Fruit fly (Drosophila melanogaster) whole organism, embryonic: Measurements from ENCODE around the gene CG43886.
A peak's percentile ranks its signal among the peaks of the same experiment; 100 is the strongest.

Experiments used
- Asciz ChIP-seq: fragments of 200-800 bp; sonication (Bioruptor generic); optimal IDR thresholded peaks from 2 replicates; lab custom pipeline; 2017; ENCODE audit warnings: missing biosample characterization, mild to moderate bottlenecking, missing genetic modification characterization, missing genetic modification reagents
- C15 ChIP-seq: fragments of 200-800 bp; sonication (Bioruptor generic); IDR thresholded peaks from 3 replicates; pipeline ENCODE4 v1.3.6; 2022; ENCODE audit warnings: missing biosample characterization, missing genetic modification characterization
- CG11695 ChIP-seq: fragments of 200-800 bp; sonication (Bioruptor generic); IDR thresholded peaks from 3 replicates; pipeline ENCODE4 v1.3.6; 2022; ENCODE audit warnings: missing biosample characterization, missing genetic modification characterization
- CG13287 ChIP-seq: fragments of 200-800 bp; sonication (Bioruptor generic); IDR thresholded peaks from 2 replicates; pipeline ENCODE4 v1.3.6; 2022; ENCODE audit warnings: missing biosample characterization, missing genetic modification characterization; ENCODE audit not compliant: partially characterized antibody
- CG15011 ChIP-seq: fragments of 200-800 bp; sonication (Bioruptor generic); optimal IDR thresholded peaks from 3 replicates; lab custom pipeline; 2018; ENCODE audit warnings: missing biosample characterization, mild to moderate bottlenecking, missing genetic modification characterization
- CG1602 ChIP-seq: fragments of 200-800 bp; sonication (Bioruptor generic); optimal IDR thresholded peaks from 3 replicates; lab custom pipeline; 2016; ENCODE audit warnings: missing biosample characterization, missing genetic modification characterization
- CG16863 ChIP-seq: fragments of 200-800 bp; sonication (Bioruptor generic); optimal IDR thresholded peaks from 3 replicates; lab custom pipeline; 2016; ENCODE audit warnings: missing biosample characterization, missing genetic modification characterization
- CG17829 ChIP-seq: fragments of 200-800 bp; optimal IDR thresholded peaks from 2 replicates; lab custom pipeline; 2019; ENCODE audit warnings: missing biosample characterization, mild to moderate bottlenecking, missing genetic modification characterization, moderate library complexity
- CG17912 ChIP-seq: fragments of 200-800 bp; sonication (Bioruptor generic); optimal IDR thresholded peaks from 2 replicates; lab custom pipeline; 2018; ENCODE audit warnings: missing biosample characterization, mild to moderate bottlenecking, missing genetic modification characterization
- CG18476 ChIP-seq: fragments of 200-800 bp; sonication (Bioruptor generic); optimal IDR thresholded peaks from 2 replicates; lab custom pipeline; 2016; ENCODE audit warnings: missing biosample characterization, mild to moderate bottlenecking, missing genetic modification characterization
- CG2120 ChIP-seq: fragments of 200-800 bp; sonication (Bioruptor generic); optimal IDR thresholded peaks from 3 replicates; lab custom pipeline; 2016; ENCODE audit warnings: missing biosample characterization, missing genetic modification characterization
- CG34376 ChIP-seq: fragments of 200-800 bp; sonication (Bioruptor generic); optimal IDR thresholded peaks from 2 replicates; lab custom pipeline; 2018; ENCODE audit warnings: missing biosample characterization, mild to moderate bottlenecking, missing genetic modification characterization
- CG5180 ChIP-seq: fragments of 200-800 bp; sonication (Bioruptor generic); optimal IDR thresholded peaks from 3 replicates; lab custom pipeline; 2017; ENCODE audit warnings: missing biosample characterization, missing genetic modification characterization, mild to moderate bottlenecking, moderate library complexity, missing genetic modification reagents
- CG8290 ChIP-seq, 3 experiments: fragments of 200-800 bp; sonication (Bioruptor generic); optimal IDR thresholded peaks; 2 replicates each; lab custom pipeline; 2016 to 2019; ENCODE audit warnings: missing biosample characterization in 3 of 3, missing genetic modification characterization in 3 of 3, mild to moderate bottlenecking in 2 of 3, moderate library complexity in 1 of 3
- CG8765 ChIP-seq: fragments of 200-800 bp; sonication (Bioruptor generic); IDR thresholded peaks from 2 replicates; pipeline ENCODE4 v1.3.6; 2022; ENCODE audit warnings: missing biosample characterization, missing genetic modification characterization
- CG9876 ChIP-seq: fragments of 200-800 bp; sonication (Bioruptor generic); optimal IDR thresholded peaks from 2 replicates; lab custom pipeline; 2016; ENCODE audit warnings: missing biosample characterization, missing genetic modification characterization
- Chrac-16 ChIP-seq: fragments of 200-800 bp; sonication (Bioruptor generic); optimal IDR thresholded peaks from 3 replicates; lab custom pipeline; 2016; ENCODE audit warnings: missing biosample characterization, missing genetic modification characterization
- D19B ChIP-seq: fragments of 200-800 bp; sonication (Bioruptor generic); optimal IDR thresholded peaks from 2 replicates; lab custom pipeline; 2017; ENCODE audit warnings: missing biosample characterization, mild to moderate bottlenecking, missing genetic modification characterization
- Dbx ChIP-seq: fragments of 200-800 bp; sonication (Bioruptor generic); IDR thresholded peaks from 3 replicates; pipeline ENCODE4 v1.3.6; 2022; ENCODE audit warnings: missing biosample characterization, missing genetic modification characterization
- Dll ChIP-seq: fragments of 200-800 bp; sonication (Bioruptor generic); IDR thresholded peaks from 4 replicates; pipeline ENCODE4 v1.3.6; 2022; ENCODE audit warnings: missing biosample characterization, missing genetic modification characterization; ENCODE audit not compliant: partially characterized antibody
- Doc3 ChIP-seq: fragments of 200-800 bp; sonication (Bioruptor generic); IDR thresholded peaks from 3 replicates; pipeline ENCODE4 v1.3.6; 2022; ENCODE audit warnings: missing biosample characterization, missing genetic modification characterization; ENCODE audit not compliant: partially characterized antibody
- E2f1 ChIP-seq: fragments of 200-800 bp; sonication (Bioruptor generic); IDR thresholded peaks from 2 replicates; pipeline ENCODE4 v1.3.6; 2022; ENCODE audit warnings: missing biosample characterization, missing genetic modification characterization
- Gsc ChIP-seq: fragments of 200-800 bp; sonication (Bioruptor generic); IDR thresholded peaks from 2 replicates; pipeline ENCODE4 v1.3.6; 2022; ENCODE audit warnings: missing biosample characterization, missing genetic modification characterization
- Lhr ChIP-seq: fragments of 200-800 bp; sonication (Bioruptor generic); optimal IDR thresholded peaks from 3 replicates; lab custom pipeline; 2017; ENCODE audit warnings: mild to moderate bottlenecking, missing biosample characterization, missing genetic modification reagents, missing genetic modification characterization
- Ssrp ChIP-seq: fragments of 200-800 bp; sonication (Bioruptor generic); optimal IDR thresholded peaks from 2 replicates; lab custom pipeline; 2018; ENCODE audit warnings: missing biosample characterization, mild to moderate bottlenecking, missing genetic modification characterization, moderate library complexity
- Taf1 ChIP-seq: fragments of 200-800 bp; sonication (Bioruptor generic); IDR thresholded peaks from 2 replicates; pipeline ENCODE4 v1.3.6; 2022; ENCODE audit warnings: missing biosample characterization, missing genetic modification characterization
- Usf ChIP-seq: fragments of 200-800 bp; sonication (Bioruptor generic); optimal IDR thresholded peaks from 2 replicates; lab custom pipeline; 2017; ENCODE audit warnings: missing genotype, missing biosample characterization, missing genetic modification characterization
- ap ChIP-seq: fragments of 200-800 bp; sonication (Bioruptor generic); IDR thresholded peaks from 2 replicates; pipeline ENCODE4 v1.3.6; 2022; ENCODE audit warnings: missing biosample characterization, missing genetic modification characterization
- ash1 ChIP-seq: fragments of 200-800 bp; sonication (Bioruptor generic); optimal IDR thresholded peaks from 2 replicates; lab custom pipeline; 2018; ENCODE audit warnings: missing biosample characterization, mild to moderate bottlenecking, missing genetic modification characterization
- chif ChIP-seq, 2 experiments: fragments of 200-800 bp; sonication (Bioruptor generic); optimal IDR thresholded peaks; 3 replicates each; lab custom pipeline; 2016; ENCODE audit warnings: missing biosample characterization in 2 of 2, missing genetic modification characterization in 2 of 2
- crol ChIP-seq: fragments of 200-800 bp; sonication (Bioruptor generic); IDR thresholded peaks from 2 replicates; pipeline ENCODE4 v1.3.6; 2022; ENCODE audit warnings: missing biosample characterization, missing genetic modification characterization
- cwo ChIP-seq: fragments of 200-800 bp; sonication (Bioruptor generic); optimal IDR thresholded peaks from 3 replicates; lab custom pipeline; 2017; ENCODE audit warnings: missing biosample characterization, missing genetic modification characterization, mild to moderate bottlenecking, moderate library complexity, missing genetic modification reagents
- dan ChIP-seq: fragments of 200-800 bp; sonication (Bioruptor generic); IDR thresholded peaks from 2 replicates; pipeline ENCODE4 v1.3.6; 2022; ENCODE audit warnings: missing biosample characterization, missing genetic modification characterization
- dati ChIP-seq: fragments of 200-800 bp; sonication (Bioruptor generic); IDR thresholded peaks from 2 replicates; pipeline ENCODE4 v1.3.6; 2022; ENCODE audit warnings: missing biosample characterization, missing genetic modification characterization
- ind ChIP-seq: fragments of 200-800 bp; sonication (Bioruptor generic); optimal IDR thresholded peaks from 3 replicates; lab custom pipeline; 2016; ENCODE audit warnings: missing biosample characterization, missing genetic modification characterization
- kah ChIP-seq: fragments of 200-800 bp; sonication (Bioruptor generic); optimal IDR thresholded peaks from 2 replicates; lab custom pipeline; 2018; ENCODE audit warnings: missing biosample characterization, mild to moderate bottlenecking, missing genetic modification characterization
- klu ChIP-seq: fragments of 200-800 bp; sonication (Bioruptor generic); IDR thresholded peaks from 2 replicates; pipeline ENCODE4 v1.3.6; 2022; ENCODE audit warnings: missing biosample characterization, missing genetic modification characterization
- lab ChIP-seq: fragments of 200-800 bp; sonication (Bioruptor generic); optimal IDR thresholded peaks from 3 replicates; lab custom pipeline; 2017; ENCODE audit warnings: missing biosample characterization, missing genetic modification characterization, mild to moderate bottlenecking, moderate library complexity, missing genetic modification reagents
- lmd ChIP-seq: fragments of 200-800 bp; sonication (Bioruptor generic); IDR thresholded peaks from 2 replicates; pipeline ENCODE4 v1.3.6; 2022; ENCODE audit warnings: missing biosample characterization, missing genetic modification characterization
- ranshi ChIP-seq: fragments of 200-800 bp; sonication (Bioruptor generic); IDR thresholded peaks from 2 replicates; pipeline ENCODE4 v1.3.6; 2022; ENCODE audit warnings: missing biosample characterization, missing genetic modification characterization
- rib ChIP-seq: fragments of 200-800 bp; sonication (Bioruptor generic); IDR thresholded peaks from 2 replicates; pipeline ENCODE4 v1.3.6; 2022; ENCODE audit warnings: missing biosample characterization, missing genetic modification characterization
- sens ChIP-seq: fragments of 200-800 bp; sonication (Bioruptor generic); peaks from one replicate; lab custom pipeline; 2016; ENCODE audit warnings: missing biosample characterization, missing genetic modification characterization
- shn ChIP-seq: fragments of 200-800 bp; sonication (Bioruptor generic); optimal IDR thresholded peaks from 3 replicates; lab custom pipeline; 2016; ENCODE audit warnings: missing biosample characterization, missing genetic modification characterization
- sob ChIP-seq: fragments of 200-800 bp; sonication (Bioruptor generic); IDR thresholded peaks from 2 replicates; pipeline ENCODE4 v1.3.6; 2022; ENCODE audit warnings: missing biosample characterization, missing genetic modification characterization
- ttk ChIP-seq: fragments of 200-800 bp; sonication (Bioruptor generic); IDR thresholded peaks from 2 replicates; pipeline ENCODE4 v2.1.2; 2022; ENCODE audit warnings: missing biosample characterization, missing genetic modification characterization
- zen2 ChIP-seq: fragments of 200-800 bp; sonication (Bioruptor generic); IDR thresholded peaks from 3 replicates; pipeline ENCODE4 v1.3.6; 2022; ENCODE audit warnings: missing biosample characterization, missing genetic modification characterization; ENCODE audit not compliant: partially characterized antibody
- zf30C ChIP-seq: fragments of 200-800 bp; sonication (Bioruptor generic); optimal IDR thresholded peaks from 3 replicates; lab custom pipeline; 2018; ENCODE audit warnings: missing biosample characterization, mild to moderate bottlenecking, missing genetic modification characterization

Gene CG43886

dm6 chr3L:8185263-8186227 lies 26.0 kb upstream of the CG43886 start (continued):
- TF ChIP-seq sob (GFP tag; lab: Robert Waterston, UW) (peak; percentile 42; the same call in 1 of the 2 replicates), Dll (GFP tag; lab: Robert Waterston, UW) (no peak), CG16863 (GFP tag; lab: Kevin White, UChicago) (peak; percentile 63), ind (GFP tag; lab: Kevin White, UChicago) (peak; percentile 51), CG9876 (GFP tag; lab: Kevin White, UChicago) (no peak), CG5180 (GFP tag; lab: Kevin White, UChicago) (peak; percentile 12), CG34376 (peak; percentile 97), E2f1 (GFP tag; lab: Robert Waterston, UW) (peak; percentile 52), Ssrp (tag; lab: Kevin White, UChicago) (peak; percentile 26), shn (GFP tag; lab: Kevin White, UChicago) (peak; percentile 65), Doc3 (GFP tag; lab: Robert Waterston, UW) (no peak), kah (GFP tag; lab: Kevin White, UChicago) (no peak), lab (GFP tag; lab: Kevin White, UChicago) (peak; percentile 70), CG11695 (GFP tag; lab: Robert Waterston, UW) (0 out of 3 replicates have a peak, but pooled peaks have one; percentile 34), sens (GFP tag; lab: Kevin White, UChicago) (peak; percentile 89), dati (GFP tag; lab: Robert Waterston, UW) (no peak), CG17912 (GFP tag; lab: Kevin White, UChicago) (no peak), klu (GFP tag; lab: Robert Waterston, UW) (0 out of 2 replicates have a peak, but pooled peaks have one; percentile 13), CG17829 (tag; lab: Kevin White, UChicago) (peak; percentile 32), Lhr (no peak), lmd (GFP tag; lab: Robert Waterston, UW) (peak; percentile 63), Taf1 (GFP tag; lab: Robert Waterston, UW) (0 out of 2 replicates have a peak, but pooled peaks have one; percentile 38), CG8765 (GFP tag; lab: Robert Waterston, UW) (no peak), C15 (GFP tag; lab: Robert Waterston, UW) (no peak), CG8290 (GFP tag; optimal IDR thresholded peaks at IDR 0.05; lab: Kevin White, UChicago) (no peak), CG8290 (tag; optimal IDR thresholded peaks at IDR 0.05; lab: Kevin White, UChicago) (peak in 1 of 2 experiments; percentile 61), chif (GFP tag; optimal IDR thresholded peaks at IDR 0.05; lab: Kevin White, UChicago) (peak in 1 of 2 experiments; percentile 49), crol (GFP tag; lab: Robert Waterston, UW) (peak; percentile 39; the same call in 1 of the 2 replicates), rib (GFP tag; lab: Robert Waterston, UW) (no peak), Asciz (GFP tag; lab: Kevin White, UChicago) (no peak), ranshi (GFP tag; lab: Robert Waterston, UW) (peak; percentile 30; the same call in 1 of the 2 replicates), Usf (no peak), CG2120 (GFP tag; lab: Kevin White, UChicago) (peak; percentile 74), CG13287 (GFP tag; lab: Robert Waterston, UW) (no peak), ash1 (no peak), cwo (peak; percentile 79), D19B (GFP tag; lab: Kevin White, UChicago) (peak; percentile 80), ttk (GFP tag; lab: Robert Waterston, UW) (no peak), ap (no peak), CG18476 (peak; percentile 31), CG15011 (GFP tag; lab: Kevin White, UChicago) (no peak), dan (GFP tag; lab: Robert Waterston, UW) (no peak), zen2 (GFP tag; lab: Robert Waterston, UW) (no peak), CG1602 (GFP tag; lab: Kevin White, UChicago) (peak; percentile 42), Chrac-16 (GFP tag; lab: Kevin White, UChicago) (peak; percentile 34), zf30C (GFP tag; lab: Kevin White, UChicago) (no peak), Dbx (no peak), Gsc (GFP tag; lab: Robert Waterston, UW) (peak; percentile 30; the same call in 1 of the 2 replicates)
